Worm (Caenorhabditis elegans) whole organism, L1 larva: Measurements from ENCODE around the gene hcp-3.

Experiments
- C16A3.4 ChIP-seq: fragments of 150-350 bp; optimal IDR thresholded peaks from 2 replicates; lab custom pipeline; 2014; ENCODE audit warnings: missing biosample characterization, missing genetic modification characterization
- C34B4.2 ChIP-seq: sonication (generic microtip); optimal IDR thresholded peaks from 2 replicates; lab custom pipeline; 2017; ENCODE audit warnings: mild to moderate bottlenecking, missing genetic modification characterization, missing compliant biosample characterization
- F16B12.6 ChIP-seq: fragments of 150-350 bp; optimal IDR thresholded peaks from 2 replicates; lab custom pipeline; 2014; ENCODE audit warnings: missing biosample characterization, missing genetic modification characterization
- Y116A8C.19 ChIP-seq: sonication (generic microtip); optimal IDR thresholded peaks from 2 replicates; lab custom pipeline; 2016; ENCODE audit warnings: missing compliant biosample characterization, missing genetic modification characterization, borderline replicate concordance
- aha-1 ChIP-seq: fragments of 150-350 bp; optimal IDR thresholded peaks from 2 replicates; lab custom pipeline; 2014; ENCODE audit warnings: missing biosample characterization, missing genetic modification characterization
- aly-2 ChIP-seq: fragments of 150-350 bp; optimal IDR thresholded peaks from 2 replicates; lab custom pipeline; 2014; ENCODE audit warnings: missing biosample characterization, missing genetic modification characterization
- ama-1 ChIP-seq: fragments of 150-350 bp; optimal IDR thresholded peaks from 2 replicates; lab custom pipeline; 2014
- blmp-1 ChIP-seq: fragments of 150-350 bp; optimal IDR thresholded peaks from 2 replicates; lab custom pipeline; 2014; ENCODE audit warnings: missing biosample characterization, missing genetic modification characterization
- ceh-63 ChIP-seq: fragments of 200-800 bp; sonication (Bioruptor generic); optimal IDR thresholded peaks from 2 replicates; lab custom pipeline; 2018; ENCODE audit warnings: mild to moderate bottlenecking, missing genetic modification characterization, missing compliant biosample characterization
- ceh-82 ChIP-seq, 3 experiments: fragments of 150-350 bp in 1 of 3; sonication (generic microtip) in 2 of 3; optimal IDR thresholded peaks; 2 replicates each; lab custom pipeline; 2014 to 2017; ENCODE audit warnings: missing biosample characterization in 3 of 3, missing genetic modification characterization in 3 of 3
- ceh-88 ChIP-seq: fragments of 200-800 bp; sonication (Bioruptor generic); IDR thresholded peaks from 2 replicates; pipeline ENCODE4 v1.3.6; 2022; ENCODE audit warnings: missing genetic modification characterization, missing compliant biosample characterization
- ceh-90 ChIP-seq: sonication (generic microtip); optimal IDR thresholded peaks from 2 replicates; lab custom pipeline; 2016; ENCODE audit warnings: missing genetic modification characterization, missing compliant biosample characterization
- dpl-1 ChIP-seq, 3 experiments: fragments of 150-350 bp in 2 of 3; sonication (generic microtip) in 1 of 3; optimal IDR thresholded peaks; 2 replicates each; lab custom pipeline; 2014 to 2017; ENCODE audit warnings: missing biosample characterization in 3 of 3, missing genetic modification characterization in 3 of 3, missing genetic modification reagents in 3 of 3
- dsc-1 ChIP-seq: sonication (generic microtip); optimal IDR thresholded peaks from 2 replicates; lab custom pipeline; 2016; ENCODE audit warnings: mild to moderate bottlenecking, missing genetic modification characterization, missing compliant biosample characterization
- efl-1 ChIP-seq, 4 experiments: fragments of 150-350 bp; optimal IDR thresholded peaks in 3 of 4; peaks in 1 of 4; 1 replicate in 1 of 4; 2 replicates in 3 of 4; lab custom pipeline; 2014; ENCODE audit warnings: missing biosample characterization in 2 of 4, missing genetic modification characterization in 2 of 4, missing genetic modification reagents in 2 of 4
- egl-27 ChIP-seq, 2 experiments: fragments of 150-350 bp in 1 of 2; sonication (generic microtip); optimal IDR thresholded peaks; 3 replicates each; lab custom pipeline; 2017 to 2018; ENCODE audit warnings: missing biosample characterization in 2 of 2, missing genetic modification characterization in 2 of 2, missing genetic modification reagents in 2 of 2
- elt-3 ChIP-seq, 6 experiments: fragments of 150-350 bp in 1 of 6; sonication (generic microtip); optimal IDR thresholded peaks; 2 replicates each; lab custom pipeline; 2017 to 2018; ENCODE audit warnings: missing biosample characterization in 6 of 6, missing genetic modification characterization in 6 of 6, inconsistent platforms in 1 of 6
- fkh-8 ChIP-seq: sonication (generic microtip); optimal IDR thresholded peaks from 2 replicates; lab custom pipeline; 2016; ENCODE audit warnings: mild to moderate bottlenecking, missing genetic modification characterization, missing compliant biosample characterization
- hlh-17 ChIP-seq: fragments of 200-800 bp; sonication (Bioruptor generic); optimal IDR thresholded peaks from 2 replicates; lab custom pipeline; 2018; ENCODE audit warnings: missing genetic modification characterization, mild to moderate bottlenecking, missing compliant biosample characterization, moderate library complexity, borderline replicate concordance
- hpl-2 ChIP-seq: fragments of 150-350 bp; optimal IDR thresholded peaks from 2 replicates; lab custom pipeline; 2014; ENCODE audit warnings: missing biosample characterization, missing genetic modification reagents, missing genetic modification characterization
- irx-1 ChIP-seq: sonication (generic microtip); optimal IDR thresholded peaks from 2 replicates; lab custom pipeline; 2016; ENCODE audit warnings: missing genetic modification characterization, missing compliant biosample characterization
- lin-13 ChIP-seq: fragments of 150-350 bp; optimal IDR thresholded peaks from 2 replicates; lab custom pipeline; 2014; ENCODE audit warnings: missing biosample characterization, missing genetic modification reagents, missing genetic modification characterization
- lin-14 ChIP-seq: fragments of 200-800 bp; sonication (Bioruptor generic); optimal IDR thresholded peaks from 2 replicates; lab custom pipeline; 2018; ENCODE audit warnings: mild to moderate bottlenecking, missing genetic modification characterization, moderate library complexity, missing compliant biosample characterization
- lin-15B ChIP-seq: fragments of 150-350 bp; sonication (generic microtip); optimal IDR thresholded peaks from 3 replicates; lab custom pipeline; 2014; ENCODE audit warnings: missing biosample characterization, missing genetic modification characterization
- lin-35 ChIP-seq, 2 experiments: fragments of 150-350 bp; optimal IDR thresholded peaks; 2 replicates each; lab custom pipeline; 2014; ENCODE audit warnings: missing biosample characterization in 2 of 2, missing genetic modification characterization in 2 of 2, missing genetic modification reagents in 2 of 2
- lsy-2 ChIP-seq, 2 experiments: fragments of 150-350 bp; optimal IDR thresholded peaks; 2 replicates each; lab custom pipeline; 2014; ENCODE audit warnings: missing biosample characterization in 2 of 2, missing genetic modification characterization in 2 of 2
- mab-9 ChIP-seq: fragments of 200-800 bp; sonication (Bioruptor generic); IDR thresholded peaks from 2 replicates; pipeline ENCODE4 v1.3.6; 2022; ENCODE audit warnings: missing genetic modification reagents, missing genetic modification characterization, missing compliant biosample characterization
- mef-2 ChIP-seq: fragments of 150-350 bp; optimal IDR thresholded peaks from 2 replicates; lab custom pipeline; 2014; ENCODE audit warnings: missing biosample characterization, missing genetic modification characterization
- mep-1 ChIP-seq: fragments of 150-350 bp; optimal IDR thresholded peaks from 2 replicates; lab custom pipeline; 2014; ENCODE audit warnings: missing biosample characterization, missing genetic modification characterization
- nhr-12 ChIP-seq: sonication (generic microtip); optimal IDR thresholded peaks from 2 replicates; lab custom pipeline; 2017; ENCODE audit warnings: missing biosample characterization, missing genetic modification characterization
- nhr-19 ChIP-seq: fragments of 200-800 bp; sonication (Bioruptor generic); conservative IDR thresholded peaks from 2 replicates; pipeline ENCODE4 v1.3.6; 2022; ENCODE audit warnings: missing genetic modification characterization, missing compliant biosample characterization
- nhr-20 ChIP-seq: sonication (generic microtip); optimal IDR thresholded peaks from 2 replicates; lab custom pipeline; 2016; ENCODE audit warnings: mild to moderate bottlenecking, missing genetic modification characterization, missing compliant biosample characterization
- nhr-237 ChIP-seq: fragments of 150-350 bp; optimal IDR thresholded peaks from 2 replicates; lab custom pipeline; 2014; ENCODE audit warnings: missing biosample characterization, missing genetic modification characterization
- nhr-47 ChIP-seq: sonication (generic microtip); optimal IDR thresholded peaks from 2 replicates; lab custom pipeline; 2016; ENCODE audit warnings: mild to moderate bottlenecking, missing genetic modification characterization, moderate library complexity, missing compliant biosample characterization
- nhr-76 ChIP-seq: sonication (generic microtip); optimal IDR thresholded peaks from 2 replicates; lab custom pipeline; 2017; ENCODE audit warnings: missing biosample characterization, missing genetic modification characterization
- nhr-90 ChIP-seq: sonication (generic microtip); optimal IDR thresholded peaks from 2 replicates; lab custom pipeline; 2016; ENCODE audit warnings: mild to moderate bottlenecking, missing genetic modification characterization, missing compliant biosample characterization; ENCODE audit not compliant: poor library complexity
- pag-3 ChIP-seq: sonication (generic microtip); optimal IDR thresholded peaks from 2 replicates; lab custom pipeline; 2017; ENCODE audit warnings: missing genetic modification characterization, mild to moderate bottlenecking, missing compliant biosample characterization, antibody characterized with exemption, borderline replicate concordance; ENCODE audit not compliant: insufficient read depth
- rnt-1 ChIP-seq: sonication (generic microtip); optimal IDR thresholded peaks from 2 replicates; lab custom pipeline; 2016; ENCODE audit warnings: mild to moderate bottlenecking, missing genetic modification characterization, moderate library complexity, missing compliant biosample characterization
- snu-23 ChIP-seq: sonication (generic microtip); optimal IDR thresholded peaks from 2 replicates; lab custom pipeline; 2016; ENCODE audit warnings: missing genetic modification characterization, missing compliant biosample characterization
- sox-4 ChIP-seq: sonication (generic microtip); optimal IDR thresholded peaks from 2 replicates; lab custom pipeline; 2016; ENCODE audit warnings: missing genetic modification characterization, missing compliant biosample characterization
- tlp-1 ChIP-seq: fragments of 150-350 bp; optimal IDR thresholded peaks from 2 replicates; lab custom pipeline; 2014; ENCODE audit warnings: missing biosample characterization, missing genetic modification characterization
- unc-30 ChIP-seq: sonication (generic microtip); optimal IDR thresholded peaks from 2 replicates; lab custom pipeline; 2017; ENCODE audit warnings: missing biosample characterization, missing genetic modification characterization
- unc-62 ChIP-seq: fragments of 150-350 bp; optimal IDR thresholded peaks from 2 replicates; lab custom pipeline; 2014; ENCODE audit warnings: missing biosample characterization, missing genetic modification reagents, missing genetic modification characterization
- unc-86 ChIP-seq: sonication (generic microtip); optimal IDR thresholded peaks from 2 replicates; lab custom pipeline; 2016; ENCODE audit warnings: missing genetic modification characterization, missing compliant biosample characterization
- unc-98 ChIP-seq: fragments of 200-800 bp; sonication (Bioruptor generic); IDR thresholded peaks from 2 replicates; pipeline ENCODE4 v1.3.6; 2022; ENCODE audit warnings: missing genetic modification characterization, missing compliant biosample characterization
- vab-15 ChIP-seq: sonication (generic microtip); optimal IDR thresholded peaks from 2 replicates; lab custom pipeline; 2017; ENCODE audit warnings: missing genotype, mild to moderate bottlenecking, missing genetic modification characterization, missing compliant biosample characterization
- zip-4 ChIP-seq: fragments of 200-800 bp; sonication (Bioruptor generic); optimal IDR thresholded peaks from 2 replicates; lab custom pipeline; 2018; ENCODE audit warnings: mild to moderate bottlenecking, missing genetic modification characterization, moderate library complexity, missing compliant biosample characterization
- ztf-11 ChIP-seq, 2 experiments: sonication (generic microtip); optimal IDR thresholded peaks; 2 replicates each; lab custom pipeline; 2016 to 2017; ENCODE audit warnings: missing genetic modification characterization in 2 of 2, missing biosample characterization in 1 of 2, missing compliant biosample characterization in 1 of 2

Gene hcp-3

ce11 chrIII:9639281-9640050 is 23.2 kb upstream of the hcp-3 start:
- TF ChIP-seq dpl-1 (GFP tag; optimal IDR thresholded peaks at IDR 0.05; lab: Kevin White, UChicago): no peak
- no peak for TF ChIP-seq efl-1 (optimal IDR thresholded peaks at IDR 0.05; lab: Kevin White, UChicago)
- peak in 1 of 2 experiments; percentile 51 for TF ChIP-seq efl-1 (GFP tag; optimal IDR thresholded peaks at IDR 0.05 in 1 of 2; lab: Kevin White, UChicago)
- peak; percentile 96 for TF ChIP-seq blmp-1 (tag; lab: Kevin White, UChicago)
- TF ChIP-seq ama-1: no peak

ce11 chrIII:9638159-9638754 is 22.0 kb upstream of the hcp-3 start:
- TF ChIP-seq lsy-2 (tag; optimal IDR thresholded peaks at IDR 0.05; lab: Kevin White, UChicago) (no peak), hlh-17 (GFP tag; lab: Kevin White, UChicago) (no peak), lin-35 (GFP tag; optimal IDR thresholded peaks at IDR 0.05; lab: Kevin White, UChicago) (peak in 1 of 2 experiments; percentile 43), nhr-19 (no peak), sox-4 (tag; lab: Kevin White, UChicago) (no peak), ceh-82 (tag; optimal IDR thresholded peaks at IDR 0.05; lab: Kevin White, UChicago) (no peak), nhr-47 (tag; lab: Kevin White, UChicago) (no peak), vab-15 (tag; lab: Kevin White, UChicago) (no peak), nhr-76 (no peak), egl-27 (tag; optimal IDR thresholded peaks at IDR 0.05; lab: Kevin White, UChicago) (no peak), lin-14 (GFP tag; lab: Kevin White, UChicago) (peak; percentile 20), elt-3 (tag; optimal IDR thresholded peaks at IDR 0.05; lab: Kevin White, UChicago) (no peak), snu-23 (GFP tag; lab: Kevin White, UChicago) (no peak), Y116A8C.19 (no peak), lin-15B (tag; lab: Kevin White, UChicago) (no peak), ceh-63 (GFP tag; lab: Kevin White, UChicago) (no peak), nhr-20 (tag; lab: Kevin White, UChicago) (peak; percentile 10), C34B4.2 (no peak), mef-2 (no peak), mep-1 (tag; lab: Kevin White, UChicago) (no peak), pag-3 (tag; lab: Kevin White, UChicago) (no peak), nhr-12 (tag; lab: Kevin White, UChicago) (no peak), fkh-8 (no peak), nhr-90 (no peak), aly-2 (tag; lab: Kevin White, UChicago) (no peak), hpl-2 (GFP tag; lab: Kevin White, UChicago) (no peak), dsc-1 (tag; lab: Kevin White, UChicago) (no peak), ama-1 (no peak), rnt-1 (no peak), zip-4 (GFP tag; lab: Kevin White, UChicago) (no peak), lin-13 (GFP tag; lab: Kevin White, UChicago) (no peak), blmp-1 (tag; lab: Kevin White, UChicago) (peak; percentile 2), unc-86 (tag; lab: Kevin White, UChicago) (no peak), mab-9 (GFP tag; lab: Robert Waterston, UW) (no peak), tlp-1 (tag; lab: Kevin White, UChicago) (no peak), ceh-88 (no peak), F16B12.6 (tag; lab: Kevin White, UChicago) (no peak), nhr-237 (tag; lab: Kevin White, UChicago) (no peak), C16A3.4 (tag; lab: Kevin White, UChicago) (no peak), aha-1 (tag; lab: Kevin White, UChicago) (no peak), unc-30 (tag; lab: Kevin White, UChicago) (no peak), unc-98 (GFP tag; lab: Robert Waterston, UW) (no peak), ceh-90 (tag; lab: Kevin White, UChicago) (no peak), unc-62 (no peak), ztf-11 (tag; optimal IDR thresholded peaks at IDR 0.05; lab: Kevin White, UChicago) (no peak), irx-1 (no peak)
